Worm (Caenorhabditis elegans): Measurements from ENCODE around the gene ZK287.4.

ce11 chrV:9733920-9734454 lies 48.5 kb upstream of the ZK287.4 start, which contains the start of gene cal-7:
- no peak for TF ChIP-seq nhr-47 (tag; optimal IDR thresholded peaks at IDR 0.05)
- no peak for TF ChIP-seq skn-1 (tag; optimal IDR thresholded peaks at IDR 0.05)
- no peak for TF ChIP-seq elt-2 (tag; optimal IDR thresholded peaks at IDR 0.05)
- no peak for TF ChIP-seq pax-3 (tag; optimal IDR thresholded peaks at IDR 0.05)
- TF ChIP-seq tbx-2 (tag; optimal IDR thresholded peaks at IDR 0.05), result no peak
